Worm (Caenorhabditis elegans): ENCODE results near the gene hphd-1.

hphd-1 gene

ce11 chrII:12985813-12986212 is 10.6 kb downstream of the hphd-1 start:
- TF ChIP-seq mab-9 (GFP tag; IDR thresholded peaks at IDR 0.05), result no peak
- TF ChIP-seq hlh-17 (GFP tag; optimal IDR thresholded peaks at IDR 0.05; ENCODE audit: borderline replicate concordance), result no peak
- TF ChIP-seq nhr-85 (tag), result peak; percentile 69

ce11 chrII:12984709-12985108 is 11.7 kb downstream of the hphd-1 start:
- TF ChIP-seq ceh-63 (GFP tag; optimal IDR thresholded peaks at IDR 0.05) (no peak), ztf-11 (tag; optimal IDR thresholded peaks at IDR 0.05) (peak in 1 of 2 experiments; percentile 43), hpl-2 (GFP tag; optimal IDR thresholded peaks at IDR 0.05) (no peak)

- TF ChIP-seq elt-2 (tag; optimal IDR thresholded peaks at IDR 0.05) (peak; percentile 65), ces-1 (GFP tag; optimal IDR thresholded peaks at IDR 0.05) (no peak)
Observed at ce11 chrII:12982830-12983229, 13.5 kb downstream of the hphd-1 start.

ce11 chrII:12981980-12982575 is 14.3 kb downstream of the hphd-1 start:
- TF ChIP-seq tlp-1 (tag; optimal IDR thresholded peaks at IDR 0.05) (no peak), ets-5 (GFP tag; IDR thresholded peaks at IDR 0.05) (no peak), unc-98 (GFP tag; IDR thresholded peaks at IDR 0.05) (no peak), blmp-1 (tag; optimal IDR thresholded peaks at IDR 0.05) (peak; percentile 25), snu-23 (GFP tag; optimal IDR thresholded peaks at IDR 0.05) (peak; percentile 12), nhr-84 (tag; optimal IDR thresholded peaks at IDR 0.05) (no peak), mep-1 (tag; optimal IDR thresholded peaks at IDR 0.05) (no peak), nhr-85 (tag) (peak; percentile 93), mef-2 (tag; optimal IDR thresholded peaks at IDR 0.05) (no peak), unc-86 (tag; optimal IDR thresholded peaks at IDR 0.05) (no peak), rnt-1 (tag; optimal IDR thresholded peaks at IDR 0.05) (peak; percentile 20), fkh-4 (tag; optimal IDR thresholded peaks at IDR 0.05; ENCODE audit: borderline replicate concordance) (no peak), pqm-1 (tag; optimal IDR thresholded peaks at IDR 0.05) (no peak), lin-35 (GFP tag; optimal IDR thresholded peaks at IDR 0.05) (no peak), egl-27 (tag; optimal IDR thresholded peaks at IDR 0.05) (no peak), lin-14 (GFP tag; optimal IDR thresholded peaks at IDR 0.05) (peak; percentile 54), mdl-1 (tag; optimal IDR thresholded peaks at IDR 0.05) (no peak), C04F5.9 (tag; optimal IDR thresholded peaks at IDR 0.05) (no peak), ces-1 (GFP tag; optimal IDR thresholded peaks at IDR 0.05) (no peak), nhr-12 (tag; optimal IDR thresholded peaks at IDR 0.05) (no peak), efl-3 (GFP tag; optimal IDR thresholded peaks at IDR 0.05) (no peak), ztf-11 (tag; optimal IDR thresholded peaks at IDR 0.05) (no peak), elt-2 (tag; optimal IDR thresholded peaks at IDR 0.05) (peak; percentile 71), nhr-20 (tag; optimal IDR thresholded peaks at IDR 0.05) (peak; percentile 30), ceh-90 (tag; optimal IDR thresholded peaks at IDR 0.05) (no peak), aha-1 (tag; optimal IDR thresholded peaks at IDR 0.05) (no peak), alr-1 (tag; optimal IDR thresholded peaks at IDR 0.05; ENCODE audit: borderline replicate concordance) (no peak), egl-13 (tag; optimal IDR thresholded peaks at IDR 0.05) (no peak)

- TF ChIP-seq ceh-82 (tag; optimal IDR thresholded peaks at IDR 0.05) (no peak), lsy-2 (tag; optimal IDR thresholded peaks at IDR 0.05) (no peak), nhr-85 (tag) (no peak), nhr-237 (tag; optimal IDR thresholded peaks at IDR 0.05) (no peak), nhr-20 (tag; optimal IDR thresholded peaks at IDR 0.05) (no peak), blmp-1 (tag; optimal IDR thresholded peaks at IDR 0.05) (no peak), dpl-1 (GFP tag; optimal IDR thresholded peaks at IDR 0.05) (no peak), ceh-90 (tag; optimal IDR thresholded peaks at IDR 0.05) (no peak), ces-1 (GFP tag; optimal IDR thresholded peaks at IDR 0.05) (no peak), egl-13 (tag; optimal IDR thresholded peaks at IDR 0.05) (no peak), ztf-4 (tag; optimal IDR thresholded peaks at IDR 0.05) (no peak), nhr-47 (tag; optimal IDR thresholded peaks at IDR 0.05) (no peak), F16B12.6 (tag; optimal IDR thresholded peaks at IDR 0.05) (no peak), dsc-1 (tag; optimal IDR thresholded peaks at IDR 0.05) (no peak), nhr-77 (tag; optimal IDR thresholded peaks at IDR 0.05) (no peak), lin-39 (tag; optimal IDR thresholded peaks at IDR 0.05) (no peak), lin-14 (GFP tag; optimal IDR thresholded peaks at IDR 0.05) (peak; percentile 27), efl-1 (optimal IDR thresholded peaks at IDR 0.05) (no peak), efl-1 (GFP tag; optimal IDR thresholded peaks at IDR 0.05 in 1 of 2) (peak in 1 of 2 experiments; percentile 58), elt-2 (tag; optimal IDR thresholded peaks at IDR 0.05) (peak; percentile 96), mab-9 (GFP tag; IDR thresholded peaks at IDR 0.05) (no peak), nhr-11 (tag; optimal IDR thresholded peaks at IDR 0.05) (no peak)
Observed at ce11 chrII:12980212-12980611, 16.2 kb downstream of the hphd-1 start, which contains the start of gene cyd-1. Gene cyd-1 (plus strand): TSS chrII:12980591.
